Worm (Caenorhabditis elegans) whole organism, midembryonic: Measurements from ENCODE around the gene ZC239.14.
"Not testable (repeated sequence)": the region's sequence is repeated elsewhere in the genome, so short reads cannot be mapped to it uniquely, and the experiment has no call there.

Source experiments
- T22C8.4 ChIP-seq: fragments of 200-800 bp; sonication (Bioruptor generic); IDR thresholded peaks from 2 replicates; pipeline ENCODE4 v1.3.6; 2022; ENCODE audit warnings: missing genetic modification characterization, missing compliant biosample characterization
- med-1 ChIP-seq: sonication (generic microtip); optimal IDR thresholded peaks from 2 replicates; lab custom pipeline; 2017; ENCODE audit warnings: missing genetic modification characterization, mild to moderate bottlenecking, missing compliant biosample characterization, antibody characterized with exemption, missing genetic modification reagents; ENCODE audit not compliant: insufficient read depth
- tab-1 ChIP-seq: fragments of 200-800 bp; sonication (Bioruptor generic); IDR thresholded peaks from 2 replicates; pipeline ENCODE4 v1.3.6; 2022; ENCODE audit warnings: missing genetic modification characterization, missing compliant biosample characterization

ce11 chrII:3191544-3191943, 30.3 kb downstream of the ZC239.14 start, which contains the start of gene Y27F2A.9:
- not testable (repeated sequence) for TF ChIP-seq med-1 (GFP tag; lab: Kevin White, UChicago); T22C8.4 (GFP tag; lab: Robert Waterston, UW); tab-1 (GFP tag; lab: Robert Waterston, UW)
